Fruit fly (Drosophila melanogaster) whole organism, adult: ENCODE results near the gene wrd.

ENCODE experiments used
- CG7045 ChIP-seq: fragments of 200-800 bp; sonication (Bioruptor generic); optimal IDR thresholded peaks from 2 replicates; lab custom pipeline; 2017; ENCODE audit warnings: missing biosample characterization, mild to moderate bottlenecking, missing genetic modification characterization
- Clk ChIP-seq: fragments of 200-800 bp; sonication (Bioruptor generic); optimal IDR thresholded peaks from 2 replicates; lab custom pipeline; 2017; ENCODE audit warnings: missing biosample characterization, missing genetic modification characterization
- ovo ChIP-seq: fragments of 200-800 bp; sonication (Bioruptor generic); optimal IDR thresholded peaks from 2 replicates; lab custom pipeline; 2016; ENCODE audit warnings: missing biosample characterization, missing genetic modification characterization

- TF ChIP-seq Clk (GFP tag; lab: Kevin White, UChicago): no peak
- no peak for TF ChIP-seq CG7045 (GFP tag; lab: Kevin White, UChicago)
- no peak for TF ChIP-seq ovo (GFP tag; lab: Kevin White, UChicago)
Observed at dm6 chr3R:18199885-18200249, 32.3 kb downstream of the wrd start.
